Worm (Caenorhabditis elegans): ENCODE results near the gene C28G1.6.

ce11 chrX:8838176-8838575 is 7.1 kb upstream of the C28G1.6 start:
- TF ChIP-seq nhr-77 (tag; optimal IDR thresholded peaks at IDR 0.05): no peak
- no peak for TF ChIP-seq R02D3.7 (tag; optimal IDR thresholded peaks at IDR 0.05)
- TF ChIP-seq unc-62 (GFP tag; optimal IDR thresholded peaks at IDR 0.05): no peak
- no peak for TF ChIP-seq ZK546.5 (tag; optimal IDR thresholded peaks at IDR 0.05)
- no peak for TF ChIP-seq tbx-2 (tag; optimal IDR thresholded peaks at IDR 0.05)
- TF ChIP-seq ama-1 (optimal IDR thresholded peaks at IDR 0.05): no peak
- TF ChIP-seq ztf-11 (tag; optimal IDR thresholded peaks at IDR 0.05): no peak
- TF ChIP-seq ztf-4 (tag; optimal IDR thresholded peaks at IDR 0.05): no peak
- no peak for TF ChIP-seq unc-39 (tag; optimal IDR thresholded peaks at IDR 0.05)
- TF ChIP-seq daf-12 (tag; optimal IDR thresholded peaks at IDR 0.05): no peak
- TF ChIP-seq elt-1 (tag; optimal IDR thresholded peaks at IDR 0.05): no peak

Data from whole organism, L3 larva.